Worm (Caenorhabditis elegans) whole organism, late embryonic: ENCODE data around the gene rft-1.

ENCODE experiments used
- ceh-34 ChIP-seq: sonication (generic microtip); optimal IDR thresholded peaks from 2 replicates; lab custom pipeline; 2016; ENCODE audit warnings: mild to moderate bottlenecking, missing genetic modification characterization, missing compliant biosample characterization
- dve-1 ChIP-seq: sonication (generic microtip); optimal IDR thresholded peaks from 2 replicates; lab custom pipeline; 2017; ENCODE audit warnings: antibody characterized with exemption, mild to moderate bottlenecking, missing genetic modification characterization, missing compliant biosample characterization
- ref-2 ChIP-seq: sonication (generic microtip); optimal IDR thresholded peaks from 2 replicates; lab custom pipeline; 2016; ENCODE audit warnings: missing genetic modification characterization, missing compliant biosample characterization

- TF ChIP-seq dve-1 (tag; lab: Kevin White, UChicago) (no peak), ref-2 (tag; lab: Kevin White, UChicago) (no peak), ceh-34 (tag; lab: Kevin White, UChicago) (no peak)
These were observed 26.3 kb downstream of the rft-1 start, which contains the start of gene Y47D7A.18 for ce11 chrV:4416710-4417109.
